Worm (Caenorhabditis elegans): Measurements from ENCODE around the gene rig-3.

Gene rig-3

ce11 chrX:6818036-6818488, 35.4 kb upstream of the rig-3 start, which contains the start of gene dhs-28 (continued):
- TF ChIP-seq nhr-11 (tag; optimal IDR thresholded peaks at IDR 0.05) = no peak
- no peak for TF ChIP-seq skn-1 (tag; optimal IDR thresholded peaks at IDR 0.05)
- peak; percentile 42 for TF ChIP-seq ama-1 (optimal IDR thresholded peaks at IDR 0.05)
- no peak for TF ChIP-seq snpc-4 (tag; optimal IDR thresholded peaks at IDR 0.05)
- TF ChIP-seq nhr-43 (tag; optimal IDR thresholded peaks at IDR 0.05; ENCODE audit: poor library complexity, severe bottlenecking) = peak; percentile 15

ce11 chrX:6819135-6819534, 34.3 kb upstream of the rig-3 start:
- no peak for TF ChIP-seq ceh-82 (tag; optimal IDR thresholded peaks at IDR 0.05)
- TF ChIP-seq nhr-237 (tag; optimal IDR thresholded peaks at IDR 0.05) = no peak
- TF ChIP-seq nhr-43 (tag; optimal IDR thresholded peaks at IDR 0.05; ENCODE audit: poor library complexity, severe bottlenecking) = no peak
- TF ChIP-seq ztf-4 (tag; optimal IDR thresholded peaks at IDR 0.05) = no peak
- no peak for TF ChIP-seq R02D3.7 (tag; optimal IDR thresholded peaks at IDR 0.05)
- TF ChIP-seq nhr-11 (tag; optimal IDR thresholded peaks at IDR 0.05) = no peak
- no peak for TF ChIP-seq nfya-1 (tag; optimal IDR thresholded peaks at IDR 0.05; ENCODE audit: insufficient read depth)
- TF ChIP-seq ZK546.5 (tag; optimal IDR thresholded peaks at IDR 0.05) = no peak

DNA sequence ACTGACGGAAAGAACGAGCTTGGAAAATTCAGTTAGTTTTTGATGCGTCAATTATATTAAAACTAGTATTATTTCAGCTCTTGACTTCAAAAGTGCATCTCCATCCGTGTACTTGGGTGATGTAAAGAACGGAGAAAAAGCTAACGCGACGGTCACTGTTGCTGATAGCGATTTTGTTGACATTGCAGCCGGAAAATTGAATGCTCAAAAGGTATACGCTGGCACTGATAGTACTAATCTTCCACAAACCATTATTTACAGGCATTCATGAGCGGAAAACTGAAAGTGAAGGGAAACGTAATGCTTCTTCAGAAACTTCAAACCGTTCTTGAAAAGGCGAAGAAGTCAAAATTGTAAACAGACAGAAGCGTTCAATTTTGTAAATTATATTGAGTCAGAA, 33.8 kb upstream of the rig-3 start:
- TF ChIP-seq ceh-82 (tag; optimal IDR thresholded peaks at IDR 0.05) (no peak), nhr-43 (tag; optimal IDR thresholded peaks at IDR 0.05; ENCODE audit: poor library complexity, severe bottlenecking) (no peak), ztf-4 (tag; optimal IDR thresholded peaks at IDR 0.05) (no peak), ceh-9 (tag; optimal IDR thresholded peaks at IDR 0.05) (no peak), lsy-12 (tag; optimal IDR thresholded peaks at IDR 0.05) (no peak), pha-4 (tag; optimal IDR thresholded peaks at IDR 0.05) (peak; percentile 57), ztf-11 (tag; optimal IDR thresholded peaks at IDR 0.05) (no peak), elt-2 (tag; optimal IDR thresholded peaks at IDR 0.05) (peak; percentile 49), nhr-237 (tag; optimal IDR thresholded peaks at IDR 0.05) (no peak)

- TF ChIP-seq ZK546.5 (tag; optimal IDR thresholded peaks at IDR 0.05) (no peak), egl-5 (tag; optimal IDR thresholded peaks at IDR 0.05) (peak; percentile 11), fos-1 (tag; optimal IDR thresholded peaks at IDR 0.05) (no peak)
These were observed 30.9 kb upstream of the rig-3 start for ce11 chrX:6822552-6822951.

- TF ChIP-seq lsy-12 (tag; optimal IDR thresholded peaks at IDR 0.05) = no peak
- no peak for TF ChIP-seq zag-1 (tag; optimal IDR thresholded peaks at IDR 0.05)
- no peak for TF ChIP-seq mdl-1 (tag; optimal IDR thresholded peaks at IDR 0.05)
- no peak for TF ChIP-seq ceh-82 (tag; optimal IDR thresholded peaks at IDR 0.05)
These were observed 30.0 kb upstream of the rig-3 start, which contains the start of gene gei-15 for ce11 chrX:6823218-6823979. Gene gei-15, minus strand, starts transcription at chrX:6823268.

ce11 chrX:6825840-6826239, 27.6 kb upstream of the rig-3 start, which contains the start of gene F41B4.1:
Gene F41B4.1, minus strand, starts transcription at chrX:6825862.
- peak; percentile 46 for TF ChIP-seq egl-5 (tag; optimal IDR thresholded peaks at IDR 0.05)
- no peak for TF ChIP-seq ceh-82 (tag; optimal IDR thresholded peaks at IDR 0.05)
- TF ChIP-seq ceh-9 (tag; optimal IDR thresholded peaks at IDR 0.05) = no peak
- no peak for TF ChIP-seq tbx-2 (tag; optimal IDR thresholded peaks at IDR 0.05)
- peak; percentile 76 for TF ChIP-seq lin-39 (tag; optimal IDR thresholded peaks at IDR 0.05)
- TF ChIP-seq nfya-1 (tag; optimal IDR thresholded peaks at IDR 0.05; ENCODE audit: insufficient read depth) = peak; percentile 35

- no peak for TF ChIP-seq daf-12 (tag; optimal IDR thresholded peaks at IDR 0.05)
- no peak for TF ChIP-seq fos-1 (tag; optimal IDR thresholded peaks at IDR 0.05)
- no peak for TF ChIP-seq fkh-10 (GFP tag; optimal IDR thresholded peaks at IDR 0.05)
- no peak for TF ChIP-seq sea-2 (GFP tag; optimal IDR thresholded peaks at IDR 0.05)
- no peak for TF ChIP-seq unc-39 (tag; optimal IDR thresholded peaks at IDR 0.05)
- no peak for TF ChIP-seq egl-5 (tag; optimal IDR thresholded peaks at IDR 0.05)
- no peak for TF ChIP-seq nhr-11 (tag; optimal IDR thresholded peaks at IDR 0.05)
- TF ChIP-seq aly-2 (tag; optimal IDR thresholded peaks at IDR 0.05) = no peak
- no peak for TF ChIP-seq unc-62 (GFP tag; optimal IDR thresholded peaks at IDR 0.05)
These were observed 18.3 kb upstream of the rig-3 start, which contains the start of gene F41B4.2 for ce11 chrX:6835166-6835565. Gene F41B4.2, minus strand, starts transcription at chrX:6835266.
